Worm (Caenorhabditis elegans) whole organism, L2 larva: ENCODE measurements around the gene R144.12.
"Not testable (repeated sequence)": the region's sequence is repeated elsewhere in the genome, so short reads cannot be mapped to it uniquely, and the experiment has no call there.

Experiments used
- C34F6.9 ChIP-seq: fragments of 150-350 bp; optimal IDR thresholded peaks from 2 replicates; lab custom pipeline; 2014; ENCODE audit warnings: missing biosample characterization, missing genetic modification characterization
- F13H6.1 ChIP-seq: sonication (generic microtip); optimal IDR thresholded peaks from 2 replicates; lab custom pipeline; 2016; ENCODE audit warnings: missing genetic modification characterization, missing compliant biosample characterization
- Y55F3AM.14 ChIP-seq: fragments of 200-800 bp; sonication (Bioruptor generic); optimal IDR thresholded peaks from 2 replicates; lab custom pipeline; 2018; ENCODE audit warnings: mild to moderate bottlenecking, missing genetic modification characterization, missing compliant biosample characterization
- alr-1 ChIP-seq: fragments of 150-350 bp; optimal IDR thresholded peaks from 2 replicates; lab custom pipeline; 2014; ENCODE audit warnings: missing biosample characterization, missing genetic modification characterization
- aly-2 ChIP-seq: fragments of 150-350 bp; optimal IDR thresholded peaks from 2 replicates; lab custom pipeline; 2014; ENCODE audit warnings: missing biosample characterization, missing genetic modification characterization
- ama-1 ChIP-seq: fragments of 150-350 bp; optimal IDR thresholded peaks from 2 replicates; lab custom pipeline; 2018; ENCODE audit warnings: inconsistent platforms
- blmp-1 ChIP-seq: sonication (generic microtip); optimal IDR thresholded peaks from 2 replicates; lab custom pipeline; 2017; ENCODE audit warnings: missing genetic modification characterization, mild to moderate bottlenecking, missing compliant biosample characterization, antibody characterized with exemption, moderate library complexity; ENCODE audit not compliant: insufficient read depth
- ceh-16 ChIP-seq: fragments of 150-350 bp; optimal IDR thresholded peaks from 2 replicates; lab custom pipeline; 2014; ENCODE audit warnings: missing biosample characterization, missing genetic modification characterization
- dmd-4 ChIP-seq: sonication (generic microtip); optimal IDR thresholded peaks from 2 replicates; lab custom pipeline; 2017; ENCODE audit warnings: missing biosample characterization, missing genetic modification characterization
- egl-27 ChIP-seq: sonication (generic microtip); optimal IDR thresholded peaks from 3 replicates; lab custom pipeline; 2017; ENCODE audit warnings: missing biosample characterization, missing genetic modification reagents, missing genetic modification characterization
- fos-1 ChIP-seq: fragments of 150-350 bp; optimal IDR thresholded peaks from 2 replicates; lab custom pipeline; 2014; ENCODE audit warnings: missing biosample characterization, missing genetic modification characterization
- gmeb-1 ChIP-seq: fragments of 150-350 bp; optimal IDR thresholded peaks from 2 replicates; lab custom pipeline; 2014; ENCODE audit warnings: missing biosample characterization, missing genetic modification characterization
- lin-11 ChIP-seq: fragments of 150-350 bp; sonication (generic microtip); optimal IDR thresholded peaks from 2 replicates; lab custom pipeline; 2014; ENCODE audit warnings: missing biosample characterization, missing genetic modification characterization, inconsistent platforms, mixed read lengths
- lin-39 ChIP-seq: fragments of 150-350 bp; optimal IDR thresholded peaks from 2 replicates; lab custom pipeline; 2014; ENCODE audit warnings: missing biosample characterization, missing genetic modification reagents, missing genetic modification characterization
- lsy-2 ChIP-seq, 2 experiments: fragments of 150-350 bp in 1 of 2; sonication (generic microtip) in 1 of 2; optimal IDR thresholded peaks; 2 replicates each; lab custom pipeline; 2014 to 2017; ENCODE audit warnings: missing biosample characterization in 2 of 2, missing genetic modification characterization in 2 of 2
- mab-5 ChIP-seq: fragments of 150-350 bp; optimal IDR thresholded peaks from 2 replicates; lab custom pipeline; 2014; ENCODE audit warnings: missing biosample characterization, missing genetic modification characterization
- nhr-11 ChIP-seq: fragments of 150-350 bp; optimal IDR thresholded peaks from 2 replicates; lab custom pipeline; 2014; ENCODE audit warnings: missing biosample characterization, missing genetic modification characterization
- nhr-12 ChIP-seq: fragments of 150-350 bp; optimal IDR thresholded peaks from 2 replicates; lab custom pipeline; 2014; ENCODE audit warnings: missing biosample characterization, missing genetic modification characterization
- nhr-129 ChIP-seq: fragments of 150-350 bp; optimal IDR thresholded peaks from 2 replicates; lab custom pipeline; 2014; ENCODE audit warnings: missing biosample characterization, missing genetic modification characterization
- nhr-23 ChIP-seq: fragments of 150-350 bp; optimal IDR thresholded peaks from 2 replicates; lab custom pipeline; 2014; ENCODE audit warnings: missing biosample characterization, missing genetic modification reagents, missing genetic modification characterization
- nhr-237 ChIP-seq: fragments of 150-350 bp; optimal IDR thresholded peaks from 2 replicates; lab custom pipeline; 2014; ENCODE audit warnings: missing biosample characterization, missing genetic modification characterization
- nhr-25 ChIP-seq: fragments of 150-350 bp; sonication (generic microtip); optimal IDR thresholded peaks from 3 replicates; lab custom pipeline; 2014; ENCODE audit warnings: missing biosample characterization, missing genetic modification characterization
- nhr-6 ChIP-seq: fragments of 150-350 bp; optimal IDR thresholded peaks from 2 replicates; lab custom pipeline; 2014; ENCODE audit warnings: missing biosample characterization, missing genetic modification characterization
- nhr-77 ChIP-seq: fragments of 150-350 bp; optimal IDR thresholded peaks from 2 replicates; lab custom pipeline; 2014; ENCODE audit warnings: missing biosample characterization, missing genetic modification characterization
- peb-1 ChIP-seq: fragments of 150-350 bp; optimal IDR thresholded peaks from 2 replicates; lab custom pipeline; 2014; ENCODE audit warnings: missing biosample characterization, missing genetic modification characterization
- skn-1 ChIP-seq: sonication (generic microtip); optimal IDR thresholded peaks from 2 replicates; lab custom pipeline; 2017; ENCODE audit warnings: missing biosample characterization, missing genetic modification characterization
- sma-3 ChIP-seq: sonication (generic microtip); optimal IDR thresholded peaks from 2 replicates; lab custom pipeline; 2016; ENCODE audit warnings: missing genetic modification reagents, missing genetic modification characterization, missing compliant biosample characterization
- sma-9 ChIP-seq, 2 experiments: fragments of 150-350 bp in 1 of 2; sonication (generic microtip) in 1 of 2; optimal IDR thresholded peaks; 2 replicates each; lab custom pipeline; 2014 to 2016; ENCODE audit warnings: missing genetic modification characterization in 2 of 2, mild to moderate bottlenecking in 1 of 2, missing biosample characterization in 1 of 2, missing compliant biosample characterization in 1 of 2, missing genetic modification reagents in 1 of 2, moderate library complexity in 1 of 2
- unc-55 ChIP-seq: fragments of 150-350 bp; sonication (generic microtip); optimal IDR thresholded peaks from 3 replicates; lab custom pipeline; 2014; ENCODE audit warnings: missing biosample characterization, missing genetic modification reagents, missing genetic modification characterization
- unc-62 ChIP-seq: fragments of 150-350 bp; optimal IDR thresholded peaks from 2 replicates; lab custom pipeline; 2014; ENCODE audit warnings: missing biosample characterization, missing genetic modification reagents, missing genetic modification characterization
- ztf-11 ChIP-seq: sonication (generic microtip); optimal IDR thresholded peaks from 2 replicates; lab custom pipeline; 2017; ENCODE audit warnings: missing biosample characterization, missing genetic modification characterization
- ztf-4 ChIP-seq: fragments of 150-350 bp; optimal IDR thresholded peaks from 2 replicates; lab custom pipeline; 2014; ENCODE audit warnings: missing biosample characterization, missing genetic modification characterization

R144.12 gene

ce11 chrIII:5006881-5007280 is at the start of gene R144.12:
R144.12 (minus strand) TSS chrIII:5006981.
- TF ChIP-seq nhr-25: no peak
- TF ChIP-seq nhr-12 (tag; lab: Kevin White, UChicago): no peak
- no peak for TF ChIP-seq blmp-1 (tag; lab: Kevin White, UChicago)
- TF ChIP-seq lsy-2 (tag; optimal IDR thresholded peaks at IDR 0.05; lab: Kevin White, UChicago): no peak
- TF ChIP-seq nhr-6 (tag; lab: Kevin White, UChicago): no peak
- TF ChIP-seq gmeb-1 (tag; lab: Kevin White, UChicago): no peak
- no peak for TF ChIP-seq unc-62 (GFP tag; lab: Kevin White, UChicago)
- TF ChIP-seq nhr-77 (tag; lab: Kevin White, UChicago): no peak
- TF ChIP-seq ceh-16: no peak
- no peak for TF ChIP-seq alr-1
- no peak for TF ChIP-seq mab-5 (tag; lab: Kevin White, UChicago)
- no peak for TF ChIP-seq skn-1
- TF ChIP-seq C34F6.9 (tag; lab: Kevin White, UChicago): no peak

- TF ChIP-seq aly-2 (tag; lab: Kevin White, UChicago); Y55F3AM.14 (GFP tag; lab: Kevin White, UChicago); dmd-4 (tag; lab: Kevin White, UChicago): not testable (repeated sequence)
Observed at ce11 chrIII:5055709-5056108, 48.9 kb upstream of the R144.12 start, which contains the start of gene C45G9.9. C45G9.9 (minus strand) TSS chrIII:5055809.

- TF ChIP-seq ztf-4: no peak
- TF ChIP-seq egl-27 (tag; lab: Kevin White, UChicago): no peak
- TF ChIP-seq fos-1 (tag; lab: Kevin White, UChicago): no peak
- TF ChIP-seq unc-62 (GFP tag; lab: Kevin White, UChicago): no peak
- no peak for TF ChIP-seq lin-11 (tag; lab: Kevin White, UChicago)
- no peak for TF ChIP-seq ztf-11 (tag; lab: Kevin White, UChicago)
- no peak for TF ChIP-seq nhr-77 (tag; lab: Kevin White, UChicago)
- TF ChIP-seq F13H6.1 (tag; lab: Kevin White, UChicago): no peak
- TF ChIP-seq mab-5 (tag; lab: Kevin White, UChicago): no peak
- TF ChIP-seq unc-55 (GFP tag; lab: Kevin White, UChicago): no peak
- no peak for TF ChIP-seq lin-39
- TF ChIP-seq nhr-237 (tag; lab: Kevin White, UChicago): no peak
- no peak for TF ChIP-seq nhr-129 (tag; lab: Kevin White, UChicago)
- TF ChIP-seq sma-3 (GFP tag; lab: Kevin White, UChicago): no peak
- no peak for TF ChIP-seq nhr-23 (tag; lab: Kevin White, UChicago)
- TF ChIP-seq nhr-11 (tag; lab: Kevin White, UChicago): no peak
- no peak for TF ChIP-seq nhr-6 (tag; lab: Kevin White, UChicago)
- no peak for TF ChIP-seq C34F6.9 (tag; lab: Kevin White, UChicago)
- no peak for TF ChIP-seq peb-1 (tag; lab: Kevin White, UChicago)
Observed at ce11 chrIII:5053541-5053940, 46.8 kb upstream of the R144.12 start, which contains the start of gene C45G9.8. C45G9.8 (minus strand) TSS chrIII:5053641.

- no peak for TF ChIP-seq sma-9 (GFP tag; optimal IDR thresholded peaks at IDR 0.05; lab: Kevin White, UChicago)
- TF ChIP-seq sma-9 (tag; optimal IDR thresholded peaks at IDR 0.05; lab: Kevin White, UChicago): no peak
- TF ChIP-seq nhr-12 (tag; lab: Kevin White, UChicago): no peak
- TF ChIP-seq aly-2 (tag; lab: Kevin White, UChicago): no peak
- no peak for TF ChIP-seq lin-39
- TF ChIP-seq nhr-23 (tag; lab: Kevin White, UChicago): no peak
- no peak for TF ChIP-seq blmp-1 (tag; lab: Kevin White, UChicago)
Observed at ce11 chrIII:5051949-5052348, 45.2 kb upstream of the R144.12 start, which contains the start of gene C45G9.15. C45G9.15 (minus strand) TSS chrIII:5052049.

ce11 chrIII:5047740-5048139 is 41.0 kb upstream of the R144.12 start, which contains the start of gene C45G9.5:
C45G9.5 (plus strand) TSS chrIII:5048117.
- TF ChIP-seq Y55F3AM.14 (GFP tag; lab: Kevin White, UChicago) (no peak), ama-1 (lab: Kevin White, UChicago) (no peak), dmd-4 (tag; lab: Kevin White, UChicago) (no peak), unc-55 (GFP tag; lab: Kevin White, UChicago) (no peak), nhr-237 (tag; lab: Kevin White, UChicago) (no peak), fos-1 (tag; lab: Kevin White, UChicago) (no peak), nhr-12 (tag; lab: Kevin White, UChicago) (no peak), unc-62 (GFP tag; lab: Kevin White, UChicago) (no peak), ztf-4 (no peak), skn-1 (no peak), nhr-77 (tag; lab: Kevin White, UChicago) (no peak), lin-39 (no peak)
- TF ChIP-seq, all 48 proteins: peak for 0
